Worm (Caenorhabditis elegans) whole organism, L4 larva: ENCODE data around the gene F13C5.5.

Experiments used
- F37D6.2 ChIP-seq: sonication (generic microtip); optimal IDR thresholded peaks from 2 replicates; lab custom pipeline; 2016; ENCODE audit warnings: mild to moderate bottlenecking, missing genetic modification characterization, missing compliant biosample characterization
- F44E2.7 ChIP-seq: fragments of 200-800 bp; sonication (Bioruptor generic); IDR thresholded peaks from 2 replicates; pipeline ENCODE4 v2.1.2; 2022; ENCODE audit warnings: missing genetic modification characterization, missing compliant biosample characterization
- R02D3.7 ChIP-seq: fragments of 150-350 bp; sonication (generic microtip); optimal IDR thresholded peaks from 3 replicates; lab custom pipeline; 2014; ENCODE audit warnings: missing biosample characterization, missing genetic modification characterization
- T26A8.4 ChIP-seq: fragments of 200-800 bp; sonication (Bioruptor generic); IDR thresholded peaks from 2 replicates; pipeline ENCODE4 v1.3.6; 2022; ENCODE audit warnings: missing genetic modification characterization, missing compliant biosample characterization
- Y105C5A.15 ChIP-seq: fragments of 200-800 bp; sonication (Bioruptor generic); IDR thresholded peaks from 2 replicates; pipeline ENCODE4 v1.3.6; 2022; ENCODE audit warnings: missing genetic modification characterization, missing compliant biosample characterization
- Y5F2A.4 ChIP-seq: fragments of 200-800 bp; sonication (Bioruptor generic); optimal IDR thresholded peaks from 2 replicates; lab custom pipeline; 2018; ENCODE audit warnings: mild to moderate bottlenecking, missing genetic modification characterization, missing compliant biosample characterization
- ZK337.2 ChIP-seq: fragments of 200-800 bp; sonication (Bioruptor generic); IDR thresholded peaks from 2 replicates; pipeline ENCODE4 v1.3.6; 2022; ENCODE audit warnings: missing genetic modification reagents, missing genetic modification characterization, missing compliant biosample characterization
- ZK546.5 ChIP-seq, 2 experiments: sonication (generic microtip); optimal IDR thresholded peaks; 2 replicates each; lab custom pipeline; 2017; ENCODE audit warnings: missing biosample characterization in 2 of 2, missing genetic modification characterization in 2 of 2
- aha-1 ChIP-seq: fragments of 150-350 bp; peaks from one replicate; lab custom pipeline; 2014; ENCODE audit warnings: missing biosample characterization, missing genetic modification characterization
- attf-4 ChIP-seq: sonication (generic microtip); optimal IDR thresholded peaks from 3 replicates; lab custom pipeline; 2017; ENCODE audit warnings: missing biosample characterization, missing genetic modification characterization
- ceh-20 ChIP-seq: fragments of 200-800 bp; sonication (Bioruptor generic); IDR thresholded peaks from 2 replicates; pipeline ENCODE4 v1.3.6; 2022; ENCODE audit warnings: missing genetic modification reagents, missing genetic modification characterization, missing compliant biosample characterization
- ceh-82 ChIP-seq: sonication (generic microtip); optimal IDR thresholded peaks from 2 replicates; lab custom pipeline; 2017; ENCODE audit warnings: missing biosample characterization, missing genetic modification characterization
- cey-2 ChIP-seq: sonication (generic microtip); optimal IDR thresholded peaks from 3 replicates; lab custom pipeline; 2017; ENCODE audit warnings: missing genetic modification characterization, mild to moderate bottlenecking, missing compliant biosample characterization, antibody characterized with exemption, borderline replicate concordance; ENCODE audit not compliant: insufficient read depth
- daf-19 ChIP-seq: fragments of 200-800 bp; sonication (Bioruptor generic); conservative IDR thresholded peaks from 2 replicates; pipeline ENCODE4 v1.3.6; 2022; ENCODE audit warnings: missing genetic modification characterization, missing compliant biosample characterization
- dmd-8 ChIP-seq: fragments of 200-800 bp; sonication (Bioruptor generic); IDR thresholded peaks from 2 replicates; pipeline ENCODE4 v1.3.6; 2022; ENCODE audit warnings: missing genetic modification characterization, missing compliant biosample characterization
- fkh-10 ChIP-seq: fragments of 150-350 bp; optimal IDR thresholded peaks from 2 replicates; lab custom pipeline; 2014; ENCODE audit warnings: missing biosample characterization, missing genetic modification reagents, missing genetic modification characterization
- hif-1 ChIP-seq, 2 experiments: sonication (generic microtip); optimal IDR thresholded peaks; 2 replicates each; lab custom pipeline; 2016 to 2017; ENCODE audit warnings: missing compliant biosample characterization in 2 of 2, missing genetic modification characterization in 2 of 2, missing genetic modification reagents in 2 of 2, missing genotype in 2 of 2, mild to moderate bottlenecking in 1 of 2
- hlh-11 ChIP-seq: fragments of 200-800 bp; sonication (Bioruptor generic); optimal IDR thresholded peaks from 2 replicates; lab custom pipeline; 2018; ENCODE audit warnings: mild to moderate bottlenecking, missing genetic modification characterization, missing compliant biosample characterization
- hmg-1.1 ChIP-seq: fragments of 200-800 bp; sonication (Bioruptor generic); IDR thresholded peaks from 2 replicates; pipeline ENCODE4 v1.3.6; 2022; ENCODE audit warnings: missing genetic modification reagents, missing genetic modification characterization, missing compliant biosample characterization
- lin-39 ChIP-seq: fragments of 150-350 bp; optimal IDR thresholded peaks from 2 replicates; lab custom pipeline; 2014; ENCODE audit warnings: missing biosample characterization, missing genetic modification reagents, missing genetic modification characterization
- lsy-2 ChIP-seq, 2 experiments: fragments of 150-350 bp in 1 of 2; sonication (generic microtip) in 1 of 2; optimal IDR thresholded peaks; 2 replicates each; lab custom pipeline; 2014 to 2017; ENCODE audit warnings: missing biosample characterization in 2 of 2, missing genetic modification characterization in 2 of 2
- mdl-1 ChIP-seq, 2 experiments: fragments of 150-350 bp in 1 of 2; sonication (generic microtip) in 1 of 2; optimal IDR thresholded peaks; 2 replicates each; lab custom pipeline; 2014 to 2017; ENCODE audit warnings: missing biosample characterization in 2 of 2, missing genetic modification characterization in 2 of 2
- mxl-3 ChIP-seq: fragments of 200-800 bp; sonication (Bioruptor generic); optimal IDR thresholded peaks from 2 replicates; lab custom pipeline; 2018; ENCODE audit warnings: mild to moderate bottlenecking, missing genetic modification characterization, missing compliant biosample characterization
- nhr-111 ChIP-seq: fragments of 200-800 bp; sonication (Bioruptor generic); optimal IDR thresholded peaks from 2 replicates; lab custom pipeline; 2018; ENCODE audit warnings: mild to moderate bottlenecking, missing genetic modification characterization, missing compliant biosample characterization
- nhr-28 ChIP-seq: fragments of 150-350 bp; optimal IDR thresholded peaks from 2 replicates; lab custom pipeline; 2014; ENCODE audit warnings: missing biosample characterization, missing genetic modification characterization
- nhr-6 ChIP-seq: fragments of 150-350 bp; optimal IDR thresholded peaks from 2 replicates; lab custom pipeline; 2014; ENCODE audit warnings: missing biosample characterization, missing genetic modification characterization
- php-3 ChIP-seq: fragments of 200-800 bp; sonication (Bioruptor generic); IDR thresholded peaks from 2 replicates; pipeline ENCODE4 v1.3.6; 2022; ENCODE audit warnings: missing genetic modification reagents, missing genetic modification characterization, missing compliant biosample characterization
- rbr-2 ChIP-seq: sonication (generic microtip); optimal IDR thresholded peaks from 2 replicates; lab custom pipeline; 2016; ENCODE audit warnings: missing genotype, missing genetic modification characterization, missing compliant biosample characterization
- skn-1 ChIP-seq: fragments of 150-350 bp; optimal IDR thresholded peaks from 2 replicates; lab custom pipeline; 2014; ENCODE audit warnings: missing biosample characterization, missing genetic modification characterization
- spr-1 ChIP-seq: sonication (generic microtip); optimal IDR thresholded peaks from 2 replicates; lab custom pipeline; 2016; ENCODE audit warnings: mild to moderate bottlenecking, missing genetic modification characterization, missing compliant biosample characterization
- spr-3 ChIP-seq: fragments of 200-800 bp; sonication (Bioruptor generic); optimal IDR thresholded peaks from 2 replicates; lab custom pipeline; 2018; ENCODE audit warnings: mild to moderate bottlenecking, missing genetic modification characterization, missing compliant biosample characterization
- unc-39 ChIP-seq: sonication (generic microtip); optimal IDR thresholded peaks from 2 replicates; lab custom pipeline; 2017; ENCODE audit warnings: missing biosample characterization, missing genetic modification characterization
- unc-62 ChIP-seq, 3 experiments: fragments of 150-350 bp in 1 of 3; sonication (generic microtip); optimal IDR thresholded peaks in 2 of 3; peaks in 1 of 3; 1 replicate in 1 of 3; 2 replicates in 2 of 3; lab custom pipeline; 2014 to 2017; ENCODE audit warnings: missing biosample characterization in 3 of 3, missing genetic modification characterization in 3 of 3, missing genetic modification reagents in 3 of 3, missing genotype in 1 of 3
- zip-11 ChIP-seq: fragments of 200-800 bp; sonication (Bioruptor generic); IDR thresholded peaks from 2 replicates; pipeline ENCODE4 v1.3.6; 2022; ENCODE audit warnings: missing genetic modification characterization, missing compliant biosample characterization
- ztf-11 ChIP-seq: fragments of 150-350 bp; optimal IDR thresholded peaks from 2 replicates; lab custom pipeline; 2014; ENCODE audit warnings: missing biosample characterization, missing genetic modification characterization

F13C5.5 gene

ce11 chrX:573270-573669 lies 35.0 kb downstream of the F13C5.5 start (continued):
- no peak for TF ChIP-seq php-3 (GFP tag; lab: Robert Waterston, UW)
- no peak for TF ChIP-seq nhr-111 (GFP tag; lab: Kevin White, UChicago)
- no peak for TF ChIP-seq cey-2
- TF ChIP-seq F44E2.7 (GFP tag; lab: Robert Waterston, UW) = no peak
- TF ChIP-seq attf-4 (tag; lab: Kevin White, UChicago) = no peak
- TF ChIP-seq ztf-11 (tag; lab: Kevin White, UChicago) = no peak
- peak; percentile 28 for TF ChIP-seq hlh-11
- no peak for TF ChIP-seq ZK337.2
- TF ChIP-seq mxl-3 = peak; percentile 22
- no peak for TF ChIP-seq nhr-6 (tag; lab: Kevin White, UChicago)
- TF ChIP-seq Y5F2A.4 = no peak
- no peak for TF ChIP-seq lin-39 (tag; lab: Kevin White, UChicago)
- peak; percentile 56 for TF ChIP-seq nhr-28 (tag; lab: Kevin White, UChicago)
- TF ChIP-seq rbr-2 = peak; percentile 26
- no peak for TF ChIP-seq ceh-20 (GFP tag; lab: Robert Waterston, UW)
- TF ChIP-seq mdl-1 (tag; optimal IDR thresholded peaks at IDR 0.05; lab: Kevin White, UChicago) = peak in 1 of 2 experiments; percentile 57
- no peak for TF ChIP-seq daf-19
- no peak for TF ChIP-seq T26A8.4 (GFP tag; lab: Robert Waterston, UW)
- TF ChIP-seq unc-62 (GFP tag; optimal IDR thresholded peaks at IDR 0.05 in 1 of 2; lab: Kevin White, UChicago) = peak in 1 of 2 experiments; percentile 90
- TF ChIP-seq unc-62 (tag; optimal IDR thresholded peaks at IDR 0.05; lab: Kevin White, UChicago) = no peak
- TF ChIP-seq ceh-82 (tag; lab: Kevin White, UChicago) = no peak
- no peak for TF ChIP-seq zip-11 (GFP tag; lab: Robert Waterston, UW)

- peak in 1 of 2 experiments; percentile 41 for TF ChIP-seq unc-62 (GFP tag; optimal IDR thresholded peaks at IDR 0.05 in 1 of 2; lab: Kevin White, UChicago)
- TF ChIP-seq unc-62 (tag; optimal IDR thresholded peaks at IDR 0.05; lab: Kevin White, UChicago) = no peak
- no peak for TF ChIP-seq unc-39 (tag; lab: Kevin White, UChicago)
Observed at ce11 chrX:572601-573000, 35.7 kb downstream of the F13C5.5 start, which contains the start of gene mrp-2. TSS of gene mrp-2 (minus strand) at chrX:572701.

- TF ChIP-seq spr-1 (tag; lab: Kevin White, UChicago) (no peak), hif-1 (tag; optimal IDR thresholded peaks at IDR 0.05; lab: Kevin White, UChicago) (no peak), F37D6.2 (no peak), dmd-8 (GFP tag; lab: Robert Waterston, UW) (no peak), ZK546.5 (tag; optimal IDR thresholded peaks at IDR 0.05; lab: Kevin White, UChicago) (no peak), spr-3 (GFP tag; lab: Kevin White, UChicago) (no peak), skn-1 (tag; lab: Kevin White, UChicago) (no peak), hmg-1.1 (no peak), Y105C5A.15 (GFP tag; lab: Robert Waterston, UW) (no peak), aha-1 (tag; lab: Kevin White, UChicago) (no peak), lsy-2 (tag; optimal IDR thresholded peaks at IDR 0.05; lab: Kevin White, UChicago) (no peak)
Observed at ce11 chrX:571367-571766, 36.9 kb downstream of the F13C5.5 start.

- TF ChIP-seq R02D3.7 = no peak
Observed at ce11 chrX:557857-558256, 50.4 kb downstream of the F13C5.5 start, which contains the start of gene nas-38. TSS of gene nas-38 (plus strand) at chrX:558157.

ce11 chrX:557195-557594 lies 51.1 kb downstream of the F13C5.5 start, which contains the start of gene hlh-19:
TSS of gene hlh-19 (minus strand) at chrX:557295.
- peak in 1 of 2 experiments; percentile 25 for TF ChIP-seq unc-62 (GFP tag; optimal IDR thresholded peaks at IDR 0.05 in 1 of 2; lab: Kevin White, UChicago)
- no peak for TF ChIP-seq unc-62 (tag; optimal IDR thresholded peaks at IDR 0.05; lab: Kevin White, UChicago)
- no peak for TF ChIP-seq fkh-10 (GFP tag; lab: Kevin White, UChicago)
